Fruit fly (Drosophila melanogaster) whole organism, wandering third instar larva: Measurements from ENCODE around the gene Trim9.
A peak's percentile ranks its signal among the peaks of the same experiment; 100 is the strongest.

Source experiments
- Abd-B ChIP-seq: fragments of >200 bp; optimal IDR thresholded peaks from 2 replicates; lab custom pipeline; 2017; ENCODE audit warnings: missing biosample characterization, missing genetic modification characterization
- CG32264 ChIP-seq: fragments of 200-800 bp; sonication (Bioruptor generic); optimal IDR thresholded peaks from 2 replicates; lab custom pipeline; 2016; ENCODE audit warnings: missing biosample characterization, missing genetic modification characterization
- CG9705 ChIP-seq: fragments of 200-800 bp; sonication (Bioruptor generic); optimal IDR thresholded peaks from 2 replicates; lab custom pipeline; 2018; ENCODE audit warnings: missing biosample characterization, mild to moderate bottlenecking, missing genetic modification characterization
- CrebA ChIP-seq: fragments of 200-800 bp; sonication (Bioruptor generic); optimal IDR thresholded peaks from 2 replicates; lab custom pipeline; 2016; ENCODE audit warnings: missing biosample characterization, mild to moderate bottlenecking, missing genetic modification characterization, borderline replicate concordance
- Dfd ChIP-seq: fragments of >200 bp; optimal IDR thresholded peaks from 2 replicates; lab custom pipeline; 2017; ENCODE audit warnings: missing biosample characterization, missing genetic modification characterization
- Dif ChIP-seq: fragments of 200-275, 200-300 bp; sonication (Bioruptor generic); optimal IDR thresholded peaks from 2 replicates; lab custom pipeline; 2018; ENCODE audit warnings: missing biosample characterization, missing genetic modification characterization; ENCODE audit not compliant: partially characterized antibody
- GATAd ChIP-seq: sonication (Bioruptor generic); optimal IDR thresholded peaks from 2 replicates; lab custom pipeline; 2016; ENCODE audit warnings: missing biosample characterization, missing genetic modification characterization
- HLH106 ChIP-seq: fragments of 200-800 bp; optimal IDR thresholded peaks from 3 replicates; lab custom pipeline; 2019; ENCODE audit warnings: missing biosample characterization, mild to moderate bottlenecking, missing genetic modification characterization, moderate library complexity
- Hnf4 ChIP-seq: fragments of 200-800 bp; sonication (Bioruptor generic); optimal IDR thresholded peaks from 2 replicates; lab custom pipeline; 2016; ENCODE audit warnings: missing biosample characterization, mild to moderate bottlenecking, missing genetic modification characterization
- Hr78 ChIP-seq: fragments of >200 bp; optimal IDR thresholded peaks from 2 replicates; lab custom pipeline; 2017; ENCODE audit warnings: missing biosample characterization, missing genetic modification characterization
- Hr83 ChIP-seq: fragments of 200-300 bp; sonication (Bioruptor generic); optimal IDR thresholded peaks from 2 replicates; lab custom pipeline; 2016; ENCODE audit warnings: missing biosample characterization, mild to moderate bottlenecking, missing genetic modification characterization, moderate library complexity; ENCODE audit not compliant: poor library complexity, severe bottlenecking
- Jra ChIP-seq: sonication (Bioruptor generic); optimal IDR thresholded peaks from 2 replicates; lab custom pipeline; 2016; ENCODE audit warnings: missing biosample characterization, missing genetic modification characterization
- Mio ChIP-seq: sonication (Bioruptor generic); optimal IDR thresholded peaks from 2 replicates; lab custom pipeline; 2016; ENCODE audit warnings: missing biosample characterization, missing genetic modification characterization
- Myc ChIP-seq: fragments of >200 bp; optimal IDR thresholded peaks from 2 replicates; lab custom pipeline; 2017
- N ChIP-seq: fragments of >200 bp; optimal IDR thresholded peaks from 2 replicates; lab custom pipeline; 2018; ENCODE audit warnings: missing biosample characterization, missing external identifiers, missing genetic modification characterization
- OdsH ChIP-seq: fragments of 200-800 bp; sonication (Bioruptor generic); optimal IDR thresholded peaks from 2 replicates; lab custom pipeline; 2016; ENCODE audit warnings: missing biosample characterization, mild to moderate bottlenecking, missing genetic modification characterization
- Rel ChIP-seq, 2 experiments: fragments of 200-800 bp; sonication (Bioruptor generic) in 1 of 2; optimal IDR thresholded peaks; 2 replicates in 1 of 2; 3 replicates in 1 of 2; lab custom pipeline; 2016 to 2019; ENCODE audit warnings: mild to moderate bottlenecking in 2 of 2, missing biosample characterization in 2 of 2, missing genetic modification characterization in 2 of 2, moderate library complexity in 1 of 2
- Sp1 ChIP-seq: fragments of 200-800 bp; sonication (Bioruptor generic); optimal IDR thresholded peaks from 3 replicates; lab custom pipeline; 2019; ENCODE audit warnings: missing biosample characterization, mild to moderate bottlenecking, missing genetic modification characterization, moderate library complexity
- Vsx2 ChIP-seq: fragments of 200-300, 225-300 bp; sonication (Bioruptor generic); optimal IDR thresholded peaks from 2 replicates; lab custom pipeline; 2018; ENCODE audit warnings: missing biosample characterization, missing genetic modification characterization; ENCODE audit not compliant: partially characterized antibody
- br ChIP-seq: fragments of 200-800 bp; sonication (Bioruptor generic); optimal IDR thresholded peaks from 2 replicates; lab custom pipeline; 2016; ENCODE audit warnings: missing biosample characterization, missing genetic modification characterization
- brk ChIP-seq: fragments of 200-800 bp; sonication (Bioruptor generic); optimal IDR thresholded peaks from 2 replicates; lab custom pipeline; 2016; ENCODE audit warnings: missing biosample characterization, mild to moderate bottlenecking, missing genetic modification characterization
- dl ChIP-seq, 2 experiments: fragments of 175-275, 200-275 bp in 1 of 2; fragments of 200-275 bp in 1 of 2; sonication (Bioruptor generic); optimal IDR thresholded peaks; lab custom pipeline; 2018; ENCODE audit warnings: mild to moderate bottlenecking in 2 of 2, missing biosample characterization in 2 of 2, missing genetic modification characterization in 2 of 2, moderate library complexity in 2 of 2; ENCODE audit not compliant: partially characterized antibody in 2 of 2, insufficient read depth in 1 of 2
- dmrt93B ChIP-seq: fragments of 200-800 bp; sonication (Bioruptor generic); optimal IDR thresholded peaks from 2 replicates; lab custom pipeline; 2018; ENCODE audit warnings: missing biosample characterization, mild to moderate bottlenecking, missing genetic modification characterization
- dsf ChIP-seq: sonication (Bioruptor generic); optimal IDR thresholded peaks from 2 replicates; lab custom pipeline; 2016; ENCODE audit warnings: missing biosample characterization, missing genetic modification characterization, borderline replicate concordance
- ey ChIP-seq: fragments of 200-800 bp; sonication (Bioruptor generic); optimal IDR thresholded peaks from 2 replicates; lab custom pipeline; 2016; ENCODE audit warnings: missing biosample characterization, missing genetic modification characterization
- foxo ChIP-seq, 2 experiments: fragments of 200-800 bp; sonication (Bioruptor generic); optimal IDR thresholded peaks; 2 replicates in 1 of 2; 3 replicates in 1 of 2; lab custom pipeline; 2016 to 2017; ENCODE audit warnings: missing biosample characterization in 2 of 2, missing genetic modification characterization in 2 of 2
- fru ChIP-seq: fragments of 200-800 bp; sonication (Bioruptor generic); optimal IDR thresholded peaks from 3 replicates; lab custom pipeline; 2016; ENCODE audit warnings: missing biosample characterization, mild to moderate bottlenecking, missing genetic modification characterization
- h ChIP-seq: fragments of 200-800 bp; sonication (Bioruptor generic); optimal IDR thresholded peaks from 3 replicates; lab custom pipeline; 2016; ENCODE audit warnings: missing biosample characterization, mild to moderate bottlenecking, missing genetic modification characterization
- jim ChIP-seq: fragments of 175-275, 200-325 bp; sonication (Bioruptor generic); optimal IDR thresholded peaks from 2 replicates; lab custom pipeline; 2016; ENCODE audit warnings: missing biosample characterization, mild to moderate bottlenecking, missing genetic modification characterization
- lola ChIP-seq: fragments of >200 bp; optimal IDR thresholded peaks from 2 replicates; lab custom pipeline; 2017; ENCODE audit warnings: missing biosample characterization, missing genetic modification characterization
- pan ChIP-seq: fragments of >200 bp; optimal IDR thresholded peaks from 2 replicates; lab custom pipeline; 2017
- psq ChIP-seq: fragments of 200-800 bp; sonication (Bioruptor generic); optimal IDR thresholded peaks from 3 replicates; lab custom pipeline; 2017; ENCODE audit warnings: missing biosample characterization, mild to moderate bottlenecking, missing genetic modification characterization, moderate library complexity
- rgr ChIP-seq: fragments of 200-800 bp; sonication (Bioruptor generic); optimal IDR thresholded peaks from 3 replicates; lab custom pipeline; 2016; ENCODE audit warnings: missing biosample characterization, mild to moderate bottlenecking, missing genetic modification characterization
- sage ChIP-seq: fragments of 200-800 bp; sonication (Bioruptor generic); optimal IDR thresholded peaks from 2 replicates; lab custom pipeline; 2016; ENCODE audit warnings: missing biosample characterization, mild to moderate bottlenecking, missing genetic modification characterization
- tai ChIP-seq: sonication (Bioruptor generic); optimal IDR thresholded peaks from 2 replicates; lab custom pipeline; 2016; ENCODE audit warnings: missing biosample characterization, missing genetic modification characterization
- usp ChIP-seq: fragments of >200 bp; optimal IDR thresholded peaks from 2 replicates; lab custom pipeline; 2017; ENCODE audit warnings: missing biosample characterization, missing genetic modification characterization
- woc ChIP-seq: sonication (Bioruptor generic); optimal IDR thresholded peaks from 2 replicates; lab custom pipeline; 2016; ENCODE audit warnings: missing biosample characterization, mild to moderate bottlenecking, missing genetic modification characterization

The Trim9 gene

dm6 chr2L:10614660-10615479, 70.2 kb downstream of the Trim9 start:
- no peak for TF ChIP-seq Dfd
- TF ChIP-seq Jra (GFP tag; lab: Kevin White, UChicago), result no peak
- TF ChIP-seq Hr78 (GFP tag; lab: Kevin White, UChicago), result no peak
- no peak for TF ChIP-seq Rel (GFP tag; optimal IDR thresholded peaks at IDR 0.05; lab: Kevin White, UChicago)
- peak; percentile 58 for TF ChIP-seq Rel (tag; optimal IDR thresholded peaks at IDR 0.05; lab: Kevin White, UChicago)
- peak; percentile 5 for TF ChIP-seq fru (GFP tag; lab: Kevin White, UChicago)
- TF ChIP-seq jim (GFP tag; lab: Kevin White, UChicago), result no peak

dm6 chr2L:10615889-10616288, 71.2 kb downstream of the Trim9 start:
- TF ChIP-seq lola (GFP tag; lab: Kevin White, UChicago) (no peak), Abd-B (GFP tag; lab: Kevin White, UChicago) (no peak), Sp1 (GFP tag; lab: Kevin White, UChicago) (peak; percentile 75), Dfd (no peak), OdsH (peak; percentile 74), N (GFP tag; lab: Kevin White, UChicago) (no peak), rgr (GFP tag; lab: Kevin White, UChicago) (peak; percentile 66), h (GFP tag; lab: Kevin White, UChicago) (peak; percentile 68), Jra (GFP tag; lab: Kevin White, UChicago) (peak; percentile 10), foxo (GFP tag; optimal IDR thresholded peaks at IDR 0.05; lab: Kevin White, UChicago) (peak in 1 of 2 experiments; percentile 66), CrebA (GFP tag; lab: Kevin White, UChicago) (no peak), brk (GFP tag; lab: Kevin White, UChicago) (no peak), woc (GFP tag; lab: Kevin White, UChicago) (peak; percentile 16), dl (GFP tag; optimal IDR thresholded peaks at IDR 0.05; lab: Kevin White, UChicago; ENCODE audit: insufficient read depth in 1 of 2, partially characterized antibody in 2 of 2) (no peak), dmrt93B (peak; percentile 59), Hnf4 (GFP tag; lab: Kevin White, UChicago) (peak; percentile 16), sage (no peak), pan (lab: Kevin White, UChicago) (no peak), HLH106 (tag; lab: Kevin White, UChicago) (peak; percentile 76), br (GFP tag; lab: Kevin White, UChicago) (peak; percentile 70), psq (GFP tag; lab: Kevin White, UChicago) (peak; percentile 58), usp (GFP tag; lab: Kevin White, UChicago) (no peak), fru (GFP tag; lab: Kevin White, UChicago) (peak; percentile 73), Vsx2 (no peak), CG9705 (GFP tag; lab: Kevin White, UChicago) (peak; percentile 46), Rel (GFP tag; optimal IDR thresholded peaks at IDR 0.05; lab: Kevin White, UChicago) (no peak), Rel (tag; optimal IDR thresholded peaks at IDR 0.05; lab: Kevin White, UChicago) (peak; percentile 7), GATAd (GFP tag; lab: Kevin White, UChicago) (no peak), Dif (no peak), ey (GFP tag; lab: Kevin White, UChicago) (peak; percentile 70)

dm6 chr2L:10616767-10617166, 72.1 kb downstream of the Trim9 start:
- TF ChIP-seq dl (GFP tag; optimal IDR thresholded peaks at IDR 0.05; lab: Kevin White, UChicago; ENCODE audit: insufficient read depth in 1 of 2, partially characterized antibody in 2 of 2) (no peak), foxo (GFP tag; optimal IDR thresholded peaks at IDR 0.05; lab: Kevin White, UChicago) (peak in 1 of 2 experiments; percentile 34), usp (GFP tag; lab: Kevin White, UChicago) (no peak), Dif (no peak), fru (GFP tag; lab: Kevin White, UChicago) (peak; percentile 43), jim (GFP tag; lab: Kevin White, UChicago) (no peak), ey (GFP tag; lab: Kevin White, UChicago) (peak; percentile 54), Hnf4 (GFP tag; lab: Kevin White, UChicago) (peak; percentile 24), rgr (GFP tag; lab: Kevin White, UChicago) (peak; percentile 48), Hr83 (GFP tag; lab: Kevin White, UChicago) (no peak), Sp1 (GFP tag; lab: Kevin White, UChicago) (no peak), br (GFP tag; lab: Kevin White, UChicago) (peak; percentile 43), N (GFP tag; lab: Kevin White, UChicago) (no peak), psq (GFP tag; lab: Kevin White, UChicago) (peak; percentile 12), Jra (GFP tag; lab: Kevin White, UChicago) (no peak), OdsH (peak; percentile 50), woc (GFP tag; lab: Kevin White, UChicago) (no peak), sage (no peak), lola (GFP tag; lab: Kevin White, UChicago) (no peak), tai (GFP tag; lab: Kevin White, UChicago) (no peak), Abd-B (GFP tag; lab: Kevin White, UChicago) (no peak), Hr78 (GFP tag; lab: Kevin White, UChicago) (no peak), GATAd (GFP tag; lab: Kevin White, UChicago) (no peak), CrebA (GFP tag; lab: Kevin White, UChicago) (no peak), CG32264 (no peak), pan (lab: Kevin White, UChicago) (no peak), CG9705 (GFP tag; lab: Kevin White, UChicago) (no peak), dsf (no peak), h (GFP tag; lab: Kevin White, UChicago) (peak; percentile 63), dmrt93B (peak; percentile 12), Rel (GFP tag; optimal IDR thresholded peaks at IDR 0.05; lab: Kevin White, UChicago) (no peak), Rel (tag; optimal IDR thresholded peaks at IDR 0.05; lab: Kevin White, UChicago) (no peak), Mio (no peak), Dfd (no peak), brk (GFP tag; lab: Kevin White, UChicago) (no peak), Vsx2 (no peak), HLH106 (tag; lab: Kevin White, UChicago) (peak; percentile 10), Myc (lab: Kevin White, UChicago) (no peak)
